Fruit fly (Drosophila melanogaster) whole organism, adult: ENCODE data around the gene Ccz1.

Source experiments
- CG7045 ChIP-seq: fragments of 200-800 bp; sonication (Bioruptor generic); optimal IDR thresholded peaks from 2 replicates; lab custom pipeline; 2017; ENCODE audit warnings: missing biosample characterization, mild to moderate bottlenecking, missing genetic modification characterization
- CG7101 ChIP-seq: fragments of 200-800 bp; sonication (Bioruptor generic); optimal IDR thresholded peaks from 2 replicates; lab custom pipeline; 2018; ENCODE audit warnings: missing biosample characterization, mild to moderate bottlenecking, missing genetic modification characterization, moderate library complexity
- Crg-1 ChIP-seq: fragments of 200-800 bp; sonication (Bioruptor generic); optimal IDR thresholded peaks from 2 replicates; lab custom pipeline; 2016; ENCODE audit warnings: missing biosample characterization, missing genetic modification characterization

DNA sequence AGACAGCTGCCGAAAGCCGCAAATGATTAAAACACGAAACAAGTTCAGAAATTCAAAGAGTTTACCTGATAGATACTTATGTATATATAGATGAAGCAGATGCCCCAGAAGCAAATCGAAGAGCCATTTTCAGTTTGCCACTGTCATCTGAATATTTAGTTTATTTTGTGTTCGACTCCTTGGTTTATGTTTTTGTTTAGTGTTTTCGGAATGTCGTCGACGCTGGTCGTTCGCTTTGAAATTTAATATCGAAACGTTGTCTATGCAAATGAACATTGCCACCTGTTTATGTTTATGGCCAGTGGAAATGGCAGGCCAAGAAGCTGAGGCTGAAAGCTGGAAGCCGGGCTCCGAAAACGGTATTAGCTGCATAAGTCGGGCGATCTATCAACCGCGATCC, 47.9 kb downstream of the Ccz1 start:
- no peak for TF ChIP-seq CG7101 (tag; lab: Kevin White, UChicago)
- TF ChIP-seq CG7045 (GFP tag; lab: Kevin White, UChicago): no peak
- no peak for TF ChIP-seq Crg-1 (GFP tag; lab: Kevin White, UChicago)
